Fruit fly (Drosophila melanogaster) whole organism: Measurements from ENCODE around the gene Vml.

ENCODE experiments used
- EcR ChIP-seq, 2 experiments: fragments of >200 bp; optimal IDR thresholded peaks; 2 replicates each; lab custom pipeline; 2017; ENCODE audit warnings: missing biosample characterization in 2 of 2, missing genetic modification characterization in 2 of 2, missing genetic modification reagents in 2 of 2
- pan ChIP-seq: fragments of >200 bp; optimal IDR thresholded peaks from 2 replicates; lab custom pipeline; 2017
- psq ChIP-seq: fragments of >200 bp; optimal IDR thresholded peaks from 2 replicates; lab custom pipeline; 2017
- usp ChIP-seq: fragments of >200 bp; optimal IDR thresholded peaks from 2 replicates; lab custom pipeline; 2017; ENCODE audit warnings: missing biosample characterization, missing genetic modification characterization, mixed read lengths

DNA sequence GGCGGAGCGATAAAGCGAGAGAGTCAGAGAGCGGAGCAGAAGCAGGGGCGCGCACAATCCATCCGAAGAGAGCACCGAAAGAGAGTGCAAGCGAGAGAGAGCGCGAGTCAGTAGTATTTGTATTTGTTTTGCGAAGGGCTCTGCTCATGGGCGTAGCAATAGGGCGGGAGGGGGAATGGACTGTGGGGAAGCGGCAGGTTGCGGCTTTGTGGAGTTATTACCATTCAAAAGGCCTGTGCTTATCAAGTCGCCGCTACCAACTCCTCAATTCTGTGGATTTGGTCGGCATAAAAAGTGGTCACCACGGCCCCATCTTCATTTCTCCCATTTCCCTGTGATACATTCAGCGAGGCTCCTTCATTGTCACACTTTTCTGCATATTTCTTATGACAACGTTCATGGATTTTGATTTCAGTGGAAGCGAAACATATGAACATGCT lies 25.5 kb downstream of the Vml start:
- no peak for TF ChIP-seq EcR (GFP tag; optimal IDR thresholded peaks at IDR 0.05; lab: Kevin White, UChicago)
- no peak for TF ChIP-seq pan (lab: Kevin White, UChicago)
- TF ChIP-seq usp = no peak
- TF ChIP-seq psq (lab: Kevin White, UChicago) = no peak
